Worm (Caenorhabditis elegans) whole organism, L2 larva: ENCODE data around the gene F46F5.1.

ENCODE experiments used
- R02D3.7 ChIP-seq: fragments of 150-350 bp; optimal IDR thresholded peaks from 2 replicates; lab custom pipeline; 2014; ENCODE audit warnings: missing biosample characterization, missing genetic modification characterization
- ZK546.5 ChIP-seq: sonication (generic microtip); optimal IDR thresholded peaks from 2 replicates; lab custom pipeline; 2017; ENCODE audit warnings: missing biosample characterization, missing genetic modification characterization
- ama-1 ChIP-seq: fragments of 150-350 bp; optimal IDR thresholded peaks from 2 replicates; lab custom pipeline; 2018; ENCODE audit warnings: inconsistent platforms
- blmp-1 ChIP-seq: sonication (generic microtip); optimal IDR thresholded peaks from 2 replicates; lab custom pipeline; 2017; ENCODE audit warnings: missing genetic modification characterization, mild to moderate bottlenecking, missing compliant biosample characterization, antibody characterized with exemption, moderate library complexity; ENCODE audit not compliant: insufficient read depth
- ceh-82 ChIP-seq: fragments of 150-350 bp; optimal IDR thresholded peaks from 2 replicates; lab custom pipeline; 2014; ENCODE audit warnings: missing biosample characterization, missing genetic modification characterization
- lin-13 ChIP-seq: fragments of 150-350 bp; optimal IDR thresholded peaks from 2 replicates; lab custom pipeline; 2014; ENCODE audit warnings: missing biosample characterization, missing genetic modification reagents, missing genetic modification characterization
- lin-39 ChIP-seq: fragments of 150-350 bp; optimal IDR thresholded peaks from 2 replicates; lab custom pipeline; 2014; ENCODE audit warnings: missing biosample characterization, missing genetic modification reagents, missing genetic modification characterization
- lsy-2 ChIP-seq, 2 experiments: fragments of 150-350 bp in 1 of 2; sonication (generic microtip) in 1 of 2; optimal IDR thresholded peaks; 2 replicates each; lab custom pipeline; 2014 to 2017; ENCODE audit warnings: missing biosample characterization in 2 of 2, missing genetic modification characterization in 2 of 2
- nhr-237 ChIP-seq: fragments of 150-350 bp; optimal IDR thresholded peaks from 2 replicates; lab custom pipeline; 2014; ENCODE audit warnings: missing biosample characterization, missing genetic modification characterization
- nhr-77 ChIP-seq: fragments of 150-350 bp; optimal IDR thresholded peaks from 2 replicates; lab custom pipeline; 2014; ENCODE audit warnings: missing biosample characterization, missing genetic modification characterization
- zag-1 ChIP-seq: fragments of 150-350 bp; optimal IDR thresholded peaks from 2 replicates; lab custom pipeline; 2014; ENCODE audit warnings: missing biosample characterization, missing genetic modification characterization
- ztf-1 ChIP-seq: fragments of 200-800 bp; sonication (Bioruptor generic); conservative IDR thresholded peaks from 2 replicates; pipeline ENCODE4 v1.3.6; 2022; ENCODE audit warnings: missing genetic modification characterization, missing compliant biosample characterization

ce11 chrII:765219-765618, 26.5 kb downstream of the F46F5.1 start, which contains the start of gene C08G5.7:
- TF ChIP-seq ama-1 (lab: Kevin White, UChicago) = no peak
- TF ChIP-seq ceh-82 (tag; lab: Kevin White, UChicago) = no peak
- no peak for TF ChIP-seq zag-1 (tag; lab: Kevin White, UChicago)
- no peak for TF ChIP-seq lin-13 (GFP tag; lab: Kevin White, UChicago)
- TF ChIP-seq ztf-1 (GFP tag; lab: Robert Waterston, UW) = no peak
- no peak for TF ChIP-seq R02D3.7 (tag; lab: Kevin White, UChicago)
- TF ChIP-seq lin-39 (tag; lab: Kevin White, UChicago) = no peak
- TF ChIP-seq nhr-237 (tag; lab: Kevin White, UChicago) = no peak
- TF ChIP-seq ZK546.5 (tag; lab: Kevin White, UChicago) = no peak
- no peak for TF ChIP-seq lsy-2 (tag; optimal IDR thresholded peaks at IDR 0.05; lab: Kevin White, UChicago)
- TF ChIP-seq blmp-1 = no peak
- no peak for TF ChIP-seq nhr-77 (tag; lab: Kevin White, UChicago)
